Worm (Caenorhabditis elegans) whole organism, L2 larva: ENCODE data around the gene his-41.

ENCODE experiments used
- C34F6.9 ChIP-seq: fragments of 150-350 bp; optimal IDR thresholded peaks from 2 replicates; lab custom pipeline; 2014; ENCODE audit warnings: missing biosample characterization, missing genetic modification characterization
- F13H6.1 ChIP-seq: sonication (generic microtip); optimal IDR thresholded peaks from 2 replicates; lab custom pipeline; 2016; ENCODE audit warnings: missing genetic modification characterization, missing compliant biosample characterization
- R02D3.7 ChIP-seq: fragments of 150-350 bp; optimal IDR thresholded peaks from 2 replicates; lab custom pipeline; 2014; ENCODE audit warnings: missing biosample characterization, missing genetic modification characterization
- Y55F3AM.14 ChIP-seq: fragments of 200-800 bp; sonication (Bioruptor generic); optimal IDR thresholded peaks from 2 replicates; lab custom pipeline; 2018; ENCODE audit warnings: mild to moderate bottlenecking, missing genetic modification characterization, missing compliant biosample characterization
- ZK546.5 ChIP-seq: sonication (generic microtip); optimal IDR thresholded peaks from 2 replicates; lab custom pipeline; 2017; ENCODE audit warnings: missing biosample characterization, missing genetic modification characterization
- alr-1 ChIP-seq: fragments of 150-350 bp; optimal IDR thresholded peaks from 2 replicates; lab custom pipeline; 2014; ENCODE audit warnings: missing biosample characterization, missing genetic modification characterization
- aly-2 ChIP-seq: fragments of 150-350 bp; optimal IDR thresholded peaks from 2 replicates; lab custom pipeline; 2014; ENCODE audit warnings: missing biosample characterization, missing genetic modification characterization
- blmp-1 ChIP-seq: sonication (generic microtip); optimal IDR thresholded peaks from 2 replicates; lab custom pipeline; 2017; ENCODE audit warnings: missing genetic modification characterization, mild to moderate bottlenecking, missing compliant biosample characterization, antibody characterized with exemption, moderate library complexity; ENCODE audit not compliant: insufficient read depth
- ceh-16 ChIP-seq: fragments of 150-350 bp; optimal IDR thresholded peaks from 2 replicates; lab custom pipeline; 2014; ENCODE audit warnings: missing biosample characterization, missing genetic modification characterization
- ceh-82 ChIP-seq: fragments of 150-350 bp; optimal IDR thresholded peaks from 2 replicates; lab custom pipeline; 2014; ENCODE audit warnings: missing biosample characterization, missing genetic modification characterization
- crh-2 ChIP-seq: sonication (generic microtip); optimal IDR thresholded peaks from 2 replicates; lab custom pipeline; 2017; ENCODE audit warnings: missing biosample characterization, missing genetic modification characterization
- egl-27 ChIP-seq: sonication (generic microtip); optimal IDR thresholded peaks from 3 replicates; lab custom pipeline; 2017; ENCODE audit warnings: missing biosample characterization, missing genetic modification reagents, missing genetic modification characterization
- elt-1 ChIP-seq: fragments of 150-350 bp; optimal IDR thresholded peaks from 2 replicates; lab custom pipeline; 2014; ENCODE audit warnings: missing biosample characterization, missing genetic modification characterization
- elt-3 ChIP-seq: sonication (generic microtip); optimal IDR thresholded peaks from 2 replicates; lab custom pipeline; 2017; ENCODE audit warnings: missing biosample characterization, missing genetic modification characterization
- gmeb-1 ChIP-seq: fragments of 150-350 bp; optimal IDR thresholded peaks from 2 replicates; lab custom pipeline; 2014; ENCODE audit warnings: missing biosample characterization, missing genetic modification characterization
- lin-11 ChIP-seq: fragments of 150-350 bp; sonication (generic microtip); optimal IDR thresholded peaks from 2 replicates; lab custom pipeline; 2014; ENCODE audit warnings: missing biosample characterization, missing genetic modification characterization, inconsistent platforms, mixed read lengths
- lin-13 ChIP-seq: fragments of 150-350 bp; optimal IDR thresholded peaks from 2 replicates; lab custom pipeline; 2014; ENCODE audit warnings: missing biosample characterization, missing genetic modification reagents, missing genetic modification characterization
- lsy-2 ChIP-seq, 2 experiments: fragments of 150-350 bp in 1 of 2; sonication (generic microtip) in 1 of 2; optimal IDR thresholded peaks; 2 replicates each; lab custom pipeline; 2014 to 2017; ENCODE audit warnings: missing biosample characterization in 2 of 2, missing genetic modification characterization in 2 of 2
- mab-5 ChIP-seq: fragments of 150-350 bp; optimal IDR thresholded peaks from 2 replicates; lab custom pipeline; 2014; ENCODE audit warnings: missing biosample characterization, missing genetic modification characterization
- mbf-1 ChIP-seq: sonication (generic microtip); optimal IDR thresholded peaks from 2 replicates; lab custom pipeline; 2017; ENCODE audit warnings: missing biosample characterization, missing genetic modification characterization
- mdl-1 ChIP-seq, 2 experiments: fragments of 150-350 bp in 1 of 2; sonication (generic microtip) in 1 of 2; optimal IDR thresholded peaks; 2 replicates each; lab custom pipeline; 2017; ENCODE audit warnings: missing biosample characterization in 2 of 2, missing genetic modification characterization in 2 of 2
- nhr-10 ChIP-seq: sonication (generic microtip); optimal IDR thresholded peaks from 2 replicates; lab custom pipeline; 2017; ENCODE audit warnings: missing biosample characterization, missing genetic modification characterization
- nhr-11 ChIP-seq: fragments of 150-350 bp; optimal IDR thresholded peaks from 2 replicates; lab custom pipeline; 2014; ENCODE audit warnings: missing biosample characterization, missing genetic modification characterization
- nhr-12 ChIP-seq: fragments of 150-350 bp; optimal IDR thresholded peaks from 2 replicates; lab custom pipeline; 2014; ENCODE audit warnings: missing biosample characterization, missing genetic modification characterization
- nhr-129 ChIP-seq: fragments of 150-350 bp; optimal IDR thresholded peaks from 2 replicates; lab custom pipeline; 2014; ENCODE audit warnings: missing biosample characterization, missing genetic modification characterization
- nhr-21 ChIP-seq: fragments of 150-350 bp; optimal IDR thresholded peaks from 2 replicates; lab custom pipeline; 2014; ENCODE audit warnings: missing biosample characterization, missing genetic modification characterization
- nhr-23 ChIP-seq: fragments of 150-350 bp; optimal IDR thresholded peaks from 2 replicates; lab custom pipeline; 2014; ENCODE audit warnings: missing biosample characterization, missing genetic modification reagents, missing genetic modification characterization
- nhr-237 ChIP-seq: fragments of 150-350 bp; optimal IDR thresholded peaks from 2 replicates; lab custom pipeline; 2014; ENCODE audit warnings: missing biosample characterization, missing genetic modification characterization
- nhr-25 ChIP-seq: fragments of 150-350 bp; sonication (generic microtip); optimal IDR thresholded peaks from 3 replicates; lab custom pipeline; 2014; ENCODE audit warnings: missing biosample characterization, missing genetic modification characterization
- nhr-6 ChIP-seq: fragments of 150-350 bp; optimal IDR thresholded peaks from 2 replicates; lab custom pipeline; 2014; ENCODE audit warnings: missing biosample characterization, missing genetic modification characterization
- nhr-77 ChIP-seq: fragments of 150-350 bp; optimal IDR thresholded peaks from 2 replicates; lab custom pipeline; 2014; ENCODE audit warnings: missing biosample characterization, missing genetic modification characterization
- peb-1 ChIP-seq: fragments of 150-350 bp; optimal IDR thresholded peaks from 2 replicates; lab custom pipeline; 2014; ENCODE audit warnings: missing biosample characterization, missing genetic modification characterization
- sem-4 ChIP-seq: fragments of 150-350 bp; optimal IDR thresholded peaks from 2 replicates; lab custom pipeline; 2014; ENCODE audit warnings: missing biosample characterization, missing genetic modification reagents, missing genetic modification characterization
- skn-1 ChIP-seq: sonication (generic microtip); optimal IDR thresholded peaks from 2 replicates; lab custom pipeline; 2017; ENCODE audit warnings: missing biosample characterization, missing genetic modification characterization
- sma-3 ChIP-seq: sonication (generic microtip); optimal IDR thresholded peaks from 2 replicates; lab custom pipeline; 2016; ENCODE audit warnings: missing genetic modification reagents, missing genetic modification characterization, missing compliant biosample characterization
- sma-9 ChIP-seq, 2 experiments: fragments of 150-350 bp in 1 of 2; sonication (generic microtip) in 1 of 2; optimal IDR thresholded peaks; 2 replicates each; lab custom pipeline; 2014 to 2016; ENCODE audit warnings: missing genetic modification characterization in 2 of 2, mild to moderate bottlenecking in 1 of 2, missing biosample characterization in 1 of 2, missing compliant biosample characterization in 1 of 2, missing genetic modification reagents in 1 of 2, moderate library complexity in 1 of 2
- snpc-4 ChIP-seq: fragments of 150-350 bp; optimal IDR thresholded peaks from 2 replicates; lab custom pipeline; 2014; ENCODE audit warnings: missing biosample characterization, missing genetic modification characterization
- unc-39 ChIP-seq: fragments of 150-350 bp; optimal IDR thresholded peaks from 2 replicates; lab custom pipeline; 2014; ENCODE audit warnings: missing biosample characterization, missing genetic modification characterization
- unc-62 ChIP-seq: fragments of 150-350 bp; optimal IDR thresholded peaks from 2 replicates; lab custom pipeline; 2014; ENCODE audit warnings: missing biosample characterization, missing genetic modification reagents, missing genetic modification characterization
- zag-1 ChIP-seq: fragments of 150-350 bp; optimal IDR thresholded peaks from 2 replicates; lab custom pipeline; 2014; ENCODE audit warnings: missing biosample characterization, missing genetic modification characterization
- ztf-1 ChIP-seq: fragments of 200-800 bp; sonication (Bioruptor generic); conservative IDR thresholded peaks from 2 replicates; pipeline ENCODE4 v1.3.6; 2022; ENCODE audit warnings: missing genetic modification characterization, missing compliant biosample characterization
- ztf-11 ChIP-seq: sonication (generic microtip); optimal IDR thresholded peaks from 2 replicates; lab custom pipeline; 2017; ENCODE audit warnings: missing biosample characterization, missing genetic modification characterization

Gene his-41

DNA sequence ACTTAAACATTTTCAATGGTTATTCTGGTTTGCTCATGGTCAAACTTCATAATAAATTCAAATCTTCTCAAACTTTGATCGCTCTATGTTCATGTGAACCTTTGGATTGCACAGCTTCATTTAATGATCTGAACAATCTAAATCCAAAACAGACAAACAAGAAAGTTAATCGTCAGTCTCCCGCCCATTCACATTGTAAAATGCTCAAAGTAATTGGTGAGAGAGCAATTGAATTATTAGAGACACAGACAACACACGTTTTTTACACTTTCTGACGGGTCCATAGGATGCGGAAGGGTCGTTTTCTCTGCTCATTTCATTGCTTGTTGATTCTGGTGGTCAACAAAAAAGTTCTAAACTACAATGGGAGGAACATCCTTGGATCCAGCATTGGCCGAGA is 48.6 kb upstream of the his-41 start, which contains the start of gene gsnl-1:
Gene gsnl-1, plus strand, starts transcription at position 301 of the 400 bp plus-strand sequence.
- TF ChIP-seq R02D3.7 (tag; lab: Kevin White, UChicago): no peak
- no peak for TF ChIP-seq Y55F3AM.14 (GFP tag; lab: Kevin White, UChicago)
- TF ChIP-seq ceh-82: no peak
- TF ChIP-seq blmp-1 (tag; lab: Kevin White, UChicago): no peak
- TF ChIP-seq ZK546.5 (tag; lab: Kevin White, UChicago): no peak
- no peak for TF ChIP-seq mdl-1 (tag; optimal IDR thresholded peaks at IDR 0.05; lab: Kevin White, UChicago)
- no peak for TF ChIP-seq aly-2 (tag; lab: Kevin White, UChicago)
- no peak for TF ChIP-seq nhr-23 (tag; lab: Kevin White, UChicago)
- TF ChIP-seq nhr-129 (tag; lab: Kevin White, UChicago): no peak
- no peak for TF ChIP-seq ztf-1

- no peak for TF ChIP-seq lin-11 (tag; lab: Kevin White, UChicago)
- peak; percentile 42 for TF ChIP-seq blmp-1 (tag; lab: Kevin White, UChicago)
Measured at ce11 chrV:9499295-9499694, 46.0 kb upstream of the his-41 start.

ce11 chrV:9500826-9501451 is 44.4 kb upstream of the his-41 start, which contains the start of gene swt-5:
Gene swt-5, plus strand, starts transcription at chrV:9501401.
- no peak for TF ChIP-seq sem-4 (tag; lab: Kevin White, UChicago)
- no peak for TF ChIP-seq nhr-237
- TF ChIP-seq nhr-129 (tag; lab: Kevin White, UChicago): no peak
- TF ChIP-seq C34F6.9 (tag; lab: Kevin White, UChicago): no peak
- TF ChIP-seq gmeb-1 (tag; lab: Kevin White, UChicago): no peak
- TF ChIP-seq elt-1 (tag; lab: Kevin White, UChicago): no peak
- TF ChIP-seq ZK546.5 (tag; lab: Kevin White, UChicago): no peak
- no peak for TF ChIP-seq ceh-82
- TF ChIP-seq ztf-11 (tag; lab: Kevin White, UChicago): no peak
- no peak for TF ChIP-seq nhr-10 (tag; lab: Kevin White, UChicago)
- no peak for TF ChIP-seq sma-9 (GFP tag; optimal IDR thresholded peaks at IDR 0.05; lab: Kevin White, UChicago)
- no peak for TF ChIP-seq sma-9 (tag; optimal IDR thresholded peaks at IDR 0.05; lab: Kevin White, UChicago)
- TF ChIP-seq nhr-23 (tag; lab: Kevin White, UChicago): no peak
- TF ChIP-seq F13H6.1: no peak
- TF ChIP-seq R02D3.7 (tag; lab: Kevin White, UChicago): no peak
- no peak for TF ChIP-seq crh-2 (tag; lab: Kevin White, UChicago)

DNA sequence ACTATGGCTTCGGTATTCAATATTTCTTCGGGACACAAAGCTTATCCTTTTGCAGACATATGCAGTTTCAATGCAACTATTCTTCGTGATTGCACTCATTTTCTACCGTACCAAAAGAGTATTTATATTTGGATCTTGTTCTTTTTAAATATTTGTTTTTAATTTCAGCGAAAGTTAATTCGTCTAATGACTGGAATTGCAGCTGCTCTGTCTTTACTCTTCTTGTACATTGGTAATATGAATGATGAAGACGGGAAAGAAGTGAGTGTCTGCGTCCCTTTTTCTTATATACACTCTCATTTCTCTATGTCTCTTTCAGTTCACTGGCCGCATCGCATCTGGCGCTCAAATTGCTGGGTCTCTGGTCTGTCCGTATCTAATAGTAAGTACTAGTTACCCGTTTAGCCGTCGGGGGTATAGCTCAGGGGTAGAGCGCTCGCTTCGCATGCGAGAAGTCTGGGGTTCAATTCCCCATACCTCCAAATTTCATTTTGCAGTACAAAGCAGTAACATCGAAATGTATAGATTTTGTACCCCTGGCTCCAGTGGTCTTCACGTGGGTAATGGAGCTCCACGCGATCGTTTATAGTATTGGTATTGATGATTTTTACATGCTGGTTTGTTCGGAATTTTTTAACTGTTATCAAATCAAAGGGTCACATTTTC is 42.1 kb upstream of the his-41 start:
- TF ChIP-seq alr-1 (tag; lab: Kevin White, UChicago) (no peak), aly-2 (tag; lab: Kevin White, UChicago) (no peak), ceh-16 (peak; percentile 48), nhr-21 (tag; lab: Kevin White, UChicago) (peak; percentile 71), sma-3 (peak; percentile 75), snpc-4 (peak; percentile 95), mab-5 (no peak), nhr-12 (tag; lab: Kevin White, UChicago) (no peak), unc-39 (tag; lab: Kevin White, UChicago) (no peak), nhr-25 (tag; lab: Kevin White, UChicago) (peak; percentile 54), F13H6.1 (peak; percentile 57), blmp-1 (tag; lab: Kevin White, UChicago) (no peak), nhr-6 (tag; lab: Kevin White, UChicago) (no peak), nhr-10 (tag; lab: Kevin White, UChicago) (peak; percentile 4), Y55F3AM.14 (GFP tag; lab: Kevin White, UChicago) (peak; percentile 60), ztf-11 (tag; lab: Kevin White, UChicago) (no peak), elt-3 (tag; lab: Kevin White, UChicago) (no peak), sma-9 (GFP tag; optimal IDR thresholded peaks at IDR 0.05; lab: Kevin White, UChicago) (peak; percentile 59), sma-9 (tag; optimal IDR thresholded peaks at IDR 0.05; lab: Kevin White, UChicago) (no peak), peb-1 (tag; lab: Kevin White, UChicago) (no peak), nhr-77 (no peak), egl-27 (tag; lab: Kevin White, UChicago) (peak; percentile 67), elt-1 (tag; lab: Kevin White, UChicago) (no peak), gmeb-1 (tag; lab: Kevin White, UChicago) (peak; percentile 66), nhr-237 (no peak), lin-13 (GFP tag; lab: Kevin White, UChicago) (peak; percentile 54), lin-11 (tag; lab: Kevin White, UChicago) (peak; percentile 51), unc-62 (GFP tag; lab: Kevin White, UChicago) (no peak), C34F6.9 (tag; lab: Kevin White, UChicago) (peak; percentile 53), nhr-129 (tag; lab: Kevin White, UChicago) (peak; percentile 76), skn-1 (tag; lab: Kevin White, UChicago) (no peak), nhr-11 (tag; lab: Kevin White, UChicago) (no peak), mbf-1 (no peak), lsy-2 (tag; optimal IDR thresholded peaks at IDR 0.05; lab: Kevin White, UChicago) (peak; percentile 54 to 56), sem-4 (tag; lab: Kevin White, UChicago) (peak; percentile 34), zag-1 (no peak), ZK546.5 (tag; lab: Kevin White, UChicago) (no peak)
